Worm (Caenorhabditis elegans) whole organism, L4 larva: Measurements from ENCODE around the gene K08H2.4.

Experiments
- Y75B8A.6 ChIP-seq: fragments of 200-800 bp; sonication (Bioruptor generic); IDR thresholded peaks from 2 replicates; pipeline ENCODE4 v1.3.6; 2022; ENCODE audit warnings: missing genetic modification reagents, missing genetic modification characterization, missing compliant biosample characterization
- ceh-62 ChIP-seq: sonication (generic microtip); optimal IDR thresholded peaks from 2 replicates; lab custom pipeline; 2017; ENCODE audit warnings: missing biosample characterization, missing genetic modification characterization
- egl-27 ChIP-seq: sonication (generic microtip); optimal IDR thresholded peaks from 3 replicates; lab custom pipeline; 2017; ENCODE audit warnings: missing biosample characterization, missing genetic modification reagents, missing genetic modification characterization
- fkh-10 ChIP-seq: fragments of 150-350 bp; optimal IDR thresholded peaks from 2 replicates; lab custom pipeline; 2014; ENCODE audit warnings: missing biosample characterization, missing genetic modification reagents, missing genetic modification characterization
- lin-15B ChIP-seq: fragments of 150-350 bp; sonication (generic microtip); optimal IDR thresholded peaks from 3 replicates; lab custom pipeline; 2014; ENCODE audit warnings: missing biosample characterization, missing genetic modification characterization
- lsy-2 ChIP-seq, 2 experiments: fragments of 150-350 bp in 1 of 2; sonication (generic microtip) in 1 of 2; optimal IDR thresholded peaks; 2 replicates each; lab custom pipeline; 2014 to 2017; ENCODE audit warnings: missing biosample characterization in 2 of 2, missing genetic modification characterization in 2 of 2
- madf-5 ChIP-seq, 2 experiments: fragments of 200-800 bp; sonication (Bioruptor generic); IDR thresholded peaks; 2 replicates each; pipeline ENCODE4 v1.3.6; 2022; ENCODE audit warnings: missing compliant biosample characterization in 2 of 2, missing genetic modification characterization in 2 of 2
- madf-9 ChIP-seq: fragments of 200-800 bp; sonication (Bioruptor generic); conservative IDR thresholded peaks from 2 replicates; pipeline ENCODE4 v1.3.6; 2022; ENCODE audit warnings: missing genetic modification reagents, missing genetic modification characterization, missing compliant biosample characterization
- nhr-41 ChIP-seq: fragments of 200-800 bp; sonication (Bioruptor generic); IDR thresholded peaks from 2 replicates; pipeline ENCODE4 v1.3.6; 2022; ENCODE audit warnings: missing genetic modification reagents, missing genetic modification characterization, missing compliant biosample characterization
- nhr-48 ChIP-seq: sonication (generic microtip); optimal IDR thresholded peaks from 2 replicates; lab custom pipeline; 2016; ENCODE audit warnings: mild to moderate bottlenecking, missing genetic modification characterization, missing compliant biosample characterization
- pqm-1 ChIP-seq: sonication (generic microtip); optimal IDR thresholded peaks from 2 replicates; lab custom pipeline; 2017; ENCODE audit warnings: missing biosample characterization, missing genetic modification characterization
- saeg-2 ChIP-seq: fragments of 200-800 bp; sonication (Bioruptor generic); IDR thresholded peaks from 2 replicates; pipeline ENCODE4 v1.3.6; 2022; ENCODE audit warnings: missing genetic modification reagents, missing genetic modification characterization, missing compliant biosample characterization
- skn-1 ChIP-seq: fragments of 150-350 bp; optimal IDR thresholded peaks from 2 replicates; lab custom pipeline; 2014; ENCODE audit warnings: missing biosample characterization, missing genetic modification characterization
- snpc-4 ChIP-seq: fragments of 150-350 bp; optimal IDR thresholded peaks from 2 replicates; lab custom pipeline; 2014; ENCODE audit warnings: missing biosample characterization, missing genetic modification characterization

- no peak for TF ChIP-seq saeg-2 (GFP tag; lab: Robert Waterston, UW)
- no peak for TF ChIP-seq madf-5 (GFP tag; IDR thresholded peaks at IDR 0.05; lab: Robert Waterston, UW)
- no peak for TF ChIP-seq lsy-2 (tag; optimal IDR thresholded peaks at IDR 0.05; lab: Kevin White, UChicago)
- TF ChIP-seq fkh-10 (GFP tag; lab: Kevin White, UChicago) = no peak
- TF ChIP-seq nhr-41 (GFP tag; lab: Robert Waterston, UW) = no peak
- no peak for TF ChIP-seq egl-27
- TF ChIP-seq snpc-4 (tag; lab: Kevin White, UChicago) = no peak
- no peak for TF ChIP-seq nhr-48 (tag; lab: Kevin White, UChicago)
- no peak for TF ChIP-seq skn-1
- no peak for TF ChIP-seq lin-15B (tag; lab: Kevin White, UChicago)
- no peak for TF ChIP-seq ceh-62 (tag; lab: Kevin White, UChicago)
- TF ChIP-seq madf-9 (GFP tag; lab: Robert Waterston, UW) = no peak
- no peak for TF ChIP-seq Y75B8A.6 (GFP tag; lab: Robert Waterston, UW)
- TF ChIP-seq pqm-1 (tag; lab: Kevin White, UChicago) = no peak
Observed at ce11 chrX:13217940-13218339, 20.4 kb upstream of the K08H2.4 start.
